Worm (Caenorhabditis elegans) whole organism, L1 larva: ENCODE results near the gene dgk-5.

Experiments
- C34B4.2 ChIP-seq: sonication (generic microtip); optimal IDR thresholded peaks from 2 replicates; lab custom pipeline; 2017; ENCODE audit warnings: mild to moderate bottlenecking, missing genetic modification characterization, missing compliant biosample characterization
- Y116A8C.19 ChIP-seq: sonication (generic microtip); optimal IDR thresholded peaks from 2 replicates; lab custom pipeline; 2016; ENCODE audit warnings: missing compliant biosample characterization, missing genetic modification characterization, borderline replicate concordance
- aha-1 ChIP-seq: fragments of 150-350 bp; optimal IDR thresholded peaks from 2 replicates; lab custom pipeline; 2014; ENCODE audit warnings: missing biosample characterization, missing genetic modification characterization
- alr-1 ChIP-seq: fragments of 200-800 bp; sonication (Bioruptor generic); optimal IDR thresholded peaks from 2 replicates; lab custom pipeline; 2018; ENCODE audit warnings: borderline replicate concordance, mild to moderate bottlenecking, missing genetic modification characterization, missing compliant biosample characterization
- aly-2 ChIP-seq: fragments of 150-350 bp; optimal IDR thresholded peaks from 2 replicates; lab custom pipeline; 2014; ENCODE audit warnings: missing biosample characterization, missing genetic modification characterization
- blmp-1 ChIP-seq: fragments of 150-350 bp; optimal IDR thresholded peaks from 2 replicates; lab custom pipeline; 2014; ENCODE audit warnings: missing biosample characterization, missing genetic modification characterization
- ceh-63 ChIP-seq: fragments of 200-800 bp; sonication (Bioruptor generic); optimal IDR thresholded peaks from 2 replicates; lab custom pipeline; 2018; ENCODE audit warnings: mild to moderate bottlenecking, missing genetic modification characterization, missing compliant biosample characterization
- ceh-82 ChIP-seq, 3 experiments: fragments of 150-350 bp in 1 of 3; sonication (generic microtip) in 2 of 3; optimal IDR thresholded peaks; 2 replicates each; lab custom pipeline; 2014 to 2017; ENCODE audit warnings: missing biosample characterization in 3 of 3, missing genetic modification characterization in 3 of 3
- ceh-90 ChIP-seq: sonication (generic microtip); optimal IDR thresholded peaks from 2 replicates; lab custom pipeline; 2016; ENCODE audit warnings: missing genetic modification characterization, missing compliant biosample characterization
- dsc-1 ChIP-seq: sonication (generic microtip); optimal IDR thresholded peaks from 2 replicates; lab custom pipeline; 2016; ENCODE audit warnings: mild to moderate bottlenecking, missing genetic modification characterization, missing compliant biosample characterization
- efl-1 ChIP-seq, 4 experiments: fragments of 150-350 bp; optimal IDR thresholded peaks in 3 of 4; peaks in 1 of 4; 1 replicate in 1 of 4; 2 replicates in 3 of 4; lab custom pipeline; 2014; ENCODE audit warnings: missing biosample characterization in 2 of 4, missing genetic modification characterization in 2 of 4, missing genetic modification reagents in 2 of 4
- ets-5 ChIP-seq: fragments of 200-800 bp; sonication (Bioruptor generic); IDR thresholded peaks from 2 replicates; pipeline ENCODE4 v1.3.6; 2022; ENCODE audit warnings: missing genetic modification characterization, missing compliant biosample characterization
- fkh-4 ChIP-seq: sonication (generic microtip); optimal IDR thresholded peaks from 2 replicates; lab custom pipeline; 2016; ENCODE audit warnings: missing compliant biosample characterization, missing genetic modification characterization, borderline replicate concordance
- fos-1 ChIP-seq: fragments of 150-350 bp; optimal IDR thresholded peaks from 2 replicates; lab custom pipeline; 2014; ENCODE audit warnings: missing biosample characterization, missing genetic modification characterization
- hlh-4 ChIP-seq: sonication (generic microtip); optimal IDR thresholded peaks from 2 replicates; lab custom pipeline; 2016; ENCODE audit warnings: mild to moderate bottlenecking, missing genetic modification characterization, missing compliant biosample characterization
- hpl-2 ChIP-seq: fragments of 150-350 bp; optimal IDR thresholded peaks from 2 replicates; lab custom pipeline; 2014; ENCODE audit warnings: missing biosample characterization, missing genetic modification reagents, missing genetic modification characterization
- lin-14 ChIP-seq: fragments of 200-800 bp; sonication (Bioruptor generic); optimal IDR thresholded peaks from 2 replicates; lab custom pipeline; 2018; ENCODE audit warnings: mild to moderate bottlenecking, missing genetic modification characterization, moderate library complexity, missing compliant biosample characterization
- lin-15B ChIP-seq: fragments of 150-350 bp; sonication (generic microtip); optimal IDR thresholded peaks from 3 replicates; lab custom pipeline; 2014; ENCODE audit warnings: missing biosample characterization, missing genetic modification characterization
- lin-35 ChIP-seq, 2 experiments: fragments of 150-350 bp; optimal IDR thresholded peaks; 2 replicates each; lab custom pipeline; 2014; ENCODE audit warnings: missing biosample characterization in 2 of 2, missing genetic modification characterization in 2 of 2, missing genetic modification reagents in 2 of 2
- mdl-1 ChIP-seq, 2 experiments: fragments of 150-350 bp; optimal IDR thresholded peaks; 2 replicates each; lab custom pipeline; 2014 to 2017; ENCODE audit warnings: missing biosample characterization in 2 of 2, missing genetic modification characterization in 2 of 2, inconsistent platforms in 1 of 2
- mep-1 ChIP-seq: fragments of 150-350 bp; optimal IDR thresholded peaks from 2 replicates; lab custom pipeline; 2014; ENCODE audit warnings: missing biosample characterization, missing genetic modification characterization
- nhr-19 ChIP-seq: fragments of 200-800 bp; sonication (Bioruptor generic); conservative IDR thresholded peaks from 2 replicates; pipeline ENCODE4 v1.3.6; 2022; ENCODE audit warnings: missing genetic modification characterization, missing compliant biosample characterization
- nhr-20 ChIP-seq: sonication (generic microtip); optimal IDR thresholded peaks from 2 replicates; lab custom pipeline; 2016; ENCODE audit warnings: mild to moderate bottlenecking, missing genetic modification characterization, missing compliant biosample characterization
- nhr-237 ChIP-seq: fragments of 150-350 bp; optimal IDR thresholded peaks from 2 replicates; lab custom pipeline; 2014; ENCODE audit warnings: missing biosample characterization, missing genetic modification characterization
- nhr-47 ChIP-seq: sonication (generic microtip); optimal IDR thresholded peaks from 2 replicates; lab custom pipeline; 2016; ENCODE audit warnings: mild to moderate bottlenecking, missing genetic modification characterization, moderate library complexity, missing compliant biosample characterization
- nhr-71 ChIP-seq: sonication (generic microtip); optimal IDR thresholded peaks from 2 replicates; lab custom pipeline; 2016; ENCODE audit warnings: mild to moderate bottlenecking, missing genetic modification characterization, moderate library complexity, missing compliant biosample characterization
- nhr-77 ChIP-seq: fragments of 150-350 bp; optimal IDR thresholded peaks from 2 replicates; lab custom pipeline; 2014; ENCODE audit warnings: missing biosample characterization, missing genetic modification characterization
- nhr-90 ChIP-seq: sonication (generic microtip); optimal IDR thresholded peaks from 2 replicates; lab custom pipeline; 2016; ENCODE audit warnings: mild to moderate bottlenecking, missing genetic modification characterization, missing compliant biosample characterization; ENCODE audit not compliant: poor library complexity
- pag-3 ChIP-seq: sonication (generic microtip); optimal IDR thresholded peaks from 2 replicates; lab custom pipeline; 2017; ENCODE audit warnings: missing genetic modification characterization, mild to moderate bottlenecking, missing compliant biosample characterization, antibody characterized with exemption, borderline replicate concordance; ENCODE audit not compliant: insufficient read depth
- pqm-1 ChIP-seq: sonication (generic microtip); optimal IDR thresholded peaks from 3 replicates; lab custom pipeline; 2017; ENCODE audit warnings: missing biosample characterization, missing genetic modification characterization
- skn-1 ChIP-seq: fragments of 150-350 bp; optimal IDR thresholded peaks from 2 replicates; lab custom pipeline; 2014; ENCODE audit warnings: missing biosample characterization, missing genetic modification characterization
- snpc-4 ChIP-seq: fragments of 150-350 bp; optimal IDR thresholded peaks from 2 replicates; lab custom pipeline; 2014; ENCODE audit warnings: missing biosample characterization, missing genetic modification characterization
- sox-4 ChIP-seq: sonication (generic microtip); optimal IDR thresholded peaks from 2 replicates; lab custom pipeline; 2016; ENCODE audit warnings: missing genetic modification characterization, missing compliant biosample characterization
- sptf-1 ChIP-seq: fragments of 150-350 bp; optimal IDR thresholded peaks from 2 replicates; lab custom pipeline; 2014; ENCODE audit warnings: missing biosample characterization, missing genetic modification characterization
- sup-37 ChIP-seq: fragments of 200-800 bp; sonication (Bioruptor generic); optimal IDR thresholded peaks from 2 replicates; lab custom pipeline; 2018; ENCODE audit warnings: mild to moderate bottlenecking, missing genetic modification characterization, missing compliant biosample characterization
- tbx-2 ChIP-seq: sonication (generic microtip); optimal IDR thresholded peaks from 2 replicates; lab custom pipeline; 2016; ENCODE audit warnings: missing genetic modification characterization, missing compliant biosample characterization
- unc-62 ChIP-seq: fragments of 150-350 bp; optimal IDR thresholded peaks from 2 replicates; lab custom pipeline; 2014; ENCODE audit warnings: missing biosample characterization, missing genetic modification reagents, missing genetic modification characterization
- unc-86 ChIP-seq: sonication (generic microtip); optimal IDR thresholded peaks from 2 replicates; lab custom pipeline; 2016; ENCODE audit warnings: missing genetic modification characterization, missing compliant biosample characterization
- vab-15 ChIP-seq: sonication (generic microtip); optimal IDR thresholded peaks from 2 replicates; lab custom pipeline; 2017; ENCODE audit warnings: missing genotype, mild to moderate bottlenecking, missing genetic modification characterization, missing compliant biosample characterization
- zip-4 ChIP-seq: fragments of 200-800 bp; sonication (Bioruptor generic); optimal IDR thresholded peaks from 2 replicates; lab custom pipeline; 2018; ENCODE audit warnings: mild to moderate bottlenecking, missing genetic modification characterization, moderate library complexity, missing compliant biosample characterization
- ztf-11 ChIP-seq, 2 experiments: sonication (generic microtip); optimal IDR thresholded peaks; 2 replicates each; lab custom pipeline; 2016 to 2017; ENCODE audit warnings: missing genetic modification characterization in 2 of 2, missing biosample characterization in 1 of 2, missing compliant biosample characterization in 1 of 2
- ztf-4 ChIP-seq: fragments of 150-350 bp; optimal IDR thresholded peaks from 2 replicates; lab custom pipeline; 2014; ENCODE audit warnings: missing biosample characterization, missing genetic modification characterization

dgk-5 gene

DNA sequence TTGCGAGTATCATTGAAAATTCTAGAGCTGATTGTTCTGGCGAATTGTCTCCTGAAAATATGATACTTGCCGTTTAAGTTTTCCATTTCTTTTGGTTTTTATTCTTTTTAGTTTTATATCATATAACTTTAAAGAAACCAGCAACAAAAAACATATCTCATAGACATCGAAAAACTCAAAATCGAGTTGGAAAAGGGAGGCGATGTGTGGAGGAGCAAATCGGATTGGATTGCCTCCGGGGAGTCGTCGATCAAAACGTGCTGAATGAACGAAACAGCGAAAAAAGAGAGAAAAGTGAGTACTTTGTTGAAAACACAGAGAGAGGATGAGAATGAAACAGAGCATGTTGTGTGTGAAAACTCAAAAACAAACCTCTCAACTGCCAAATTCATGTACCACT is 26.3 kb upstream of the dgk-5 start:
- TF ChIP-seq lin-14 (peak; percentile 58), alr-1 (tag; lab: Kevin White, UChicago) (no peak)
- TF ChIP-seq, all 84 proteins: peak for 1

DNA sequence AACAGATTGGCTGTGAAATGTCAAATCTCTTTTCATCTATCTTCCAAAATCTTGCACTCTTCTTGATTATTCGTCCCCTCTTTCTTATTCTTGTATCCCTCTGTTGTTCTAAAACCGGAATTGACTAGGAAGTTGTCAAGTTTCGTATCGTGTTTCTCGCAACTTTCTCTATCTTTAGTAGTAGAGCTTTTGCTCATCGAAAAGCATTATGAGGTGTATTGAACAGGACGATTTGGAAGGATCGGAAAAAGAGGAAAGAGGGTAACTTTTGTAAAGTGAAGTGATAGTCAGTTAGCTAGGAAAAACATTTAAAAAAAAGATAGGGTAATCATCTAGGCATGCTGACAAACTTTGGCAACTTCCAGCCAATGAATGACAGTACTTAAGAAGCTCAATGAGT is 25.6 kb upstream of the dgk-5 start:
- TF ChIP-seq lin-14, result no peak
- TF ChIP-seq sup-37 (GFP tag; lab: Kevin White, UChicago), result no peak
- no peak for TF ChIP-seq nhr-90
- TF ChIP-seq lin-15B (tag; lab: Kevin White, UChicago), result no peak
- TF ChIP-seq nhr-71 (tag; lab: Kevin White, UChicago), result no peak
- TF ChIP-seq ceh-90 (tag; lab: Kevin White, UChicago), result no peak
- no peak for TF ChIP-seq tbx-2 (tag; lab: Kevin White, UChicago)
- TF ChIP-seq sox-4 (tag; lab: Kevin White, UChicago), result no peak
- TF ChIP-seq pqm-1, result no peak
- TF ChIP-seq dsc-1 (tag; lab: Kevin White, UChicago), result no peak
- no peak for TF ChIP-seq sptf-1 (tag; lab: Kevin White, UChicago)
- TF ChIP-seq mdl-1 (tag; optimal IDR thresholded peaks at IDR 0.05; lab: Kevin White, UChicago), result no peak
- TF ChIP-seq C34B4.2 (tag; lab: Kevin White, UChicago), result no peak
- TF ChIP-seq lin-35 (GFP tag; optimal IDR thresholded peaks at IDR 0.05; lab: Kevin White, UChicago), result no peak
- no peak for TF ChIP-seq unc-62 (GFP tag; lab: Kevin White, UChicago)
- TF ChIP-seq nhr-47, result no peak
- no peak for TF ChIP-seq nhr-19
- TF ChIP-seq mep-1, result no peak

DNA sequence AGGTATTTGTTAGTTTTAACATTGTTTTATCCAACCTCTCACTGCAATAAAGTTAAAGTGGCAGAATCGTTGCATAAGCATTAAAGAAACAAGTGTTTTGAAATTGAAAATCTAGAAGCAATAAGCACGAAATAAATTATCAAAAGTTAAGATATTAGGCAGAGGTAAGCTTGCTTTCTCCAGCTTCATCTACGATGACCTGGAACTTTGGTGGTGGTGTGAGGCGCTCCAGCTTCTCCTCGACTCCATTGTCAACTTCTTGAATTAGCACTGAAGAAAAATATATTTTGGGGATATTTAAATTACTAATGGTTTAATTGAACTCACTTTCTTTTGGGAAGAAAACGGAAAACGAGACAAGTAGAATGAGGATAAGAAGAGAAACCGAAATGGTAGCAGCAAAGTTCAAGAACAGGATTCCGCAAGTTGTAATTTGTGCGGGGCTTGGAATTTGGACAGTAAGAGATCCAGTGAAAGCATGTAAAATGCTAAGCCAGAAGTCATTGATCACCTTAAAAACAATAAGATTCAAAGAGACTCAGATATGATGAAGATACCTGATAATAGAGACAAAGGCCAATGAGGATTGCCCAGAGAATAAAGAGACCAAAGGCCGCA is 22.9 kb upstream of the dgk-5 start:
- TF ChIP-seq ztf-4 (tag; lab: Kevin White, UChicago), result peak; percentile 14
- TF ChIP-seq blmp-1 (tag; lab: Kevin White, UChicago), result peak; percentile 2
- no peak for TF ChIP-seq zip-4

ce11 chrII:6493139-6493538 is 22.3 kb upstream of the dgk-5 start:
- TF ChIP-seq Y116A8C.19, result no peak
- TF ChIP-seq fos-1, result no peak
- no peak for TF ChIP-seq nhr-20 (tag; lab: Kevin White, UChicago)
- no peak for TF ChIP-seq ztf-11 (tag; optimal IDR thresholded peaks at IDR 0.05; lab: Kevin White, UChicago)
- no peak for TF ChIP-seq ceh-82 (tag; optimal IDR thresholded peaks at IDR 0.05; lab: Kevin White, UChicago)
- TF ChIP-seq aly-2 (tag; lab: Kevin White, UChicago), result no peak
- no peak for TF ChIP-seq nhr-71 (tag; lab: Kevin White, UChicago)
- TF ChIP-seq fkh-4 (tag; lab: Kevin White, UChicago), result no peak

DNA sequence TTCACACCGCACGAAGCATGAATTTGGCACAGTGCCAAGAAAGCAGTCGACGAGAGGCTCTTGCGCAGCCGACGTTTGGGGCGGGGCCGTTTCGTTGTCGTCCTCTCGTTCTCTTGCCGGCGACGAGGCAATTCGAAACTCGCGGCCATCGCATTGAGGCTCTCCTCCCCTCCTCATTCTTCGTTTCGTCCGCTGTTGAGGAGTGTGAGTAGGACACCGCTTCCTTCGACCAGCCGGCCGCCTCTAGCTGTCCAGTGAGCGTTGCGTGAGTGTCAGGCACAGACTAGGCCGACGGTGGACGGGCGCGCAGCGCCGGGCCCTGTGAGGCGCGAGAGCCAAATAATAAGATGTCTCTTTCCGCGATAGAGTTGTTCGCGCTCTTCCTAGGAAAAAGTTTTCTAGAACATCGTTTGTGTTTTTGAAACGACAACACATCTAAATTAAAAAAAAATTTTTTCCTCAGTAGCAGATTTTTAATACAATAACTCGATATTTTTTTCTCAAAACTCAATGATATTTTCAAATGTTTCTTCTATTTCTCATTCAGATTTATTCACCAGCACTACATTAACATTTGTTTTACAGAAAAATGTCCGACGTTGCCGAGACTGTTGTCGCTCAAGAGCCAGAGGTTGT is 21.1 kb upstream of the dgk-5 start, which contains the start of the genes T28D9.11 and T28D9.1:
Gene T28D9.11, minus strand, starts transcription at position 177 of the 636 bp plus-strand sequence.
Gene T28D9.1, plus strand, starts transcription at position 586 of the 636 bp plus-strand sequence.
- TF ChIP-seq hlh-4 (tag; lab: Kevin White, UChicago) (no peak), ceh-90 (tag; lab: Kevin White, UChicago) (no peak), nhr-237 (tag; lab: Kevin White, UChicago) (no peak), pag-3 (tag; lab: Kevin White, UChicago) (no peak), ceh-63 (GFP tag; lab: Kevin White, UChicago) (no peak), blmp-1 (tag; lab: Kevin White, UChicago) (no peak), unc-86 (peak; percentile 53), fos-1 (no peak), nhr-47 (peak; percentile 56), aly-2 (tag; lab: Kevin White, UChicago) (no peak), vab-15 (no peak), efl-1 (optimal IDR thresholded peaks at IDR 0.05; lab: Kevin White, UChicago) (peak; percentile 38 to 55), efl-1 (GFP tag; optimal IDR thresholded peaks at IDR 0.05 in 1 of 2; lab: Kevin White, UChicago) (peak in 1 of 2 experiments; percentile 32), skn-1 (tag; lab: Kevin White, UChicago) (no peak), snpc-4 (peak; percentile 80), aha-1 (no peak), sptf-1 (tag; lab: Kevin White, UChicago) (no peak), ets-5 (GFP tag; lab: Robert Waterston, UW) (no peak), sup-37 (GFP tag; lab: Kevin White, UChicago) (no peak), nhr-77 (peak; percentile 54), hpl-2 (no peak), Y116A8C.19 (no peak), fkh-4 (tag; lab: Kevin White, UChicago) (no peak), nhr-19 (0 out of 2 replicates have a peak, but pooled peaks have one; percentile 16)
